Fruit fly (Drosophila melanogaster) whole organism, pupa: ENCODE results near the gene Jhbp4.

Experiments used
- CG14655 ChIP-seq: fragments of 200-800 bp; sonication (Bioruptor generic); optimal IDR thresholded peaks from 3 replicates; lab custom pipeline; 2017; ENCODE audit warnings: mild to moderate bottlenecking, missing biosample characterization, missing genetic modification reagents, missing genetic modification characterization
- CG34367 ChIP-seq: fragments of 200-800 bp; sonication (Bioruptor generic); optimal IDR thresholded peaks from 2 replicates; lab custom pipeline; 2018; ENCODE audit warnings: missing biosample characterization, mild to moderate bottlenecking, missing genetic modification characterization
- CG8301 ChIP-seq: fragments of 200-800 bp; sonication (Bioruptor generic); optimal IDR thresholded peaks from 2 replicates; lab custom pipeline; 2018; ENCODE audit warnings: missing biosample characterization, mild to moderate bottlenecking, missing genetic modification characterization
- Pif1B ChIP-seq: fragments of 200-800 bp; sonication (Bioruptor generic); optimal IDR thresholded peaks from 3 replicates; lab custom pipeline; 2016; ENCODE audit warnings: missing biosample characterization, missing genetic modification characterization
- fd96Ca ChIP-seq: fragments of 200-800 bp; sonication (Bioruptor generic); IDR thresholded peaks from 3 replicates; pipeline ENCODE4 v1.3.6; 2022; ENCODE audit warnings: missing biosample characterization, missing genetic modification characterization

DNA sequence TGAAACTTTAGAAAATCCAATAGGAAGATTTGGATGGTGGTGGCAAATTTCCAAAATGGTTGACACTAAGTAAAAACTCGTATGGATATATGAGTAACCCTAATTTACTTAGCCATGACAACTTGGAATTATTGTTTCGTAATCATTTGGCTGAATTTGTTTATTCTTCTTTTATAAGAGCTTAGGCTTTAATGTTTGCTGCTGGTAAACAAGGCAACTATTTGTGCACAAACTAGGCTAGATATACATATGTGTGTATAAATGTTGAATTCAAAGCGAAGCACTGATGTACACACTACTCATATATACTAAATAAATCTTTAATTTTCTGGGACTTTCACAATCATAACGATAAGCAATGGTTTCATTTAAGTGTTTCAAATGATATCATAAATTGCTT, 37.4 kb upstream of the Jhbp4 start:
- TF ChIP-seq fd96Ca (GFP tag; lab: Robert Waterston, UW) (no peak), CG14655 (no peak), CG8301 (tag; lab: Kevin White, UChicago) (no peak), Pif1B (GFP tag; lab: Kevin White, UChicago) (no peak), CG34367 (no peak)
